Worm (Caenorhabditis elegans) whole organism, midembryonic: Measurements from ENCODE around the gene K09H11.6.

Source experiments
- T22C8.4 ChIP-seq: fragments of 200-800 bp; sonication (Bioruptor generic); IDR thresholded peaks from 2 replicates; pipeline ENCODE4 v1.3.6; 2022; ENCODE audit warnings: missing genetic modification characterization, missing compliant biosample characterization
- cog-1 ChIP-seq: sonication (generic microtip); optimal IDR thresholded peaks from 2 replicates; lab custom pipeline; 2016; ENCODE audit warnings: missing genetic modification characterization, missing compliant biosample characterization
- flt-1 ChIP-seq: fragments of 200-800 bp; sonication (Bioruptor generic); IDR thresholded peaks from 2 replicates; pipeline ENCODE4 v1.3.6; 2022; ENCODE audit warnings: missing genetic modification characterization, missing compliant biosample characterization
- klf-2 ChIP-seq: fragments of 200-800 bp; sonication (Bioruptor generic); conservative IDR thresholded peaks from 2 replicates; pipeline ENCODE4 v1.3.6; 2022; ENCODE audit warnings: missing genetic modification reagents, missing genetic modification characterization, missing compliant biosample characterization
- med-1 ChIP-seq: sonication (generic microtip); optimal IDR thresholded peaks from 2 replicates; lab custom pipeline; 2017; ENCODE audit warnings: missing genetic modification characterization, mild to moderate bottlenecking, missing compliant biosample characterization, antibody characterized with exemption, missing genetic modification reagents; ENCODE audit not compliant: insufficient read depth
- ref-1 ChIP-seq: fragments of 200-800 bp; sonication (Bioruptor generic); conservative IDR thresholded peaks from 2 replicates; pipeline ENCODE4 v1.3.6; 2022; ENCODE audit warnings: missing genetic modification reagents, missing genetic modification characterization, missing compliant biosample characterization
- tab-1 ChIP-seq: fragments of 200-800 bp; sonication (Bioruptor generic); IDR thresholded peaks from 2 replicates; pipeline ENCODE4 v1.3.6; 2022; ENCODE audit warnings: missing genetic modification characterization, missing compliant biosample characterization
- ztf-23 ChIP-seq: fragments of 200-800 bp; sonication (Bioruptor generic); IDR thresholded peaks from 2 replicates; pipeline ENCODE4 v1.3.6; 2022; ENCODE audit warnings: missing genetic modification reagents, missing genetic modification characterization, missing compliant biosample characterization
- ztf-29 ChIP-seq: fragments of 200-800 bp; sonication (Bioruptor generic); IDR thresholded peaks from 2 replicates; pipeline ENCODE4 v1.3.6; 2022; ENCODE audit warnings: missing genetic modification reagents, missing genetic modification characterization, missing compliant biosample characterization

Gene K09H11.6

ce11 chrV:5771627-5772026, 35.7 kb upstream of the K09H11.6 start, which contains the start of gene F44E7.3:
TSS of gene F44E7.3 (plus strand) at chrV:5771945.
- no peak for TF ChIP-seq tab-1 (GFP tag; lab: Robert Waterston, UW)
- no peak for TF ChIP-seq T22C8.4 (GFP tag; lab: Robert Waterston, UW)
- TF ChIP-seq ztf-29 (GFP tag; lab: Robert Waterston, UW): no peak
- no peak for TF ChIP-seq cog-1 (tag; lab: Kevin White, UChicago)
- no peak for TF ChIP-seq ref-1 (GFP tag; lab: Robert Waterston, UW)
- TF ChIP-seq klf-2 (GFP tag; lab: Robert Waterston, UW): no peak
- TF ChIP-seq ztf-23 (GFP tag; lab: Robert Waterston, UW): no peak

- TF ChIP-seq T22C8.4 (GFP tag; lab: Robert Waterston, UW) (no peak), flt-1 (no peak), med-1 (GFP tag; lab: Kevin White, UChicago) (no peak), cog-1 (tag; lab: Kevin White, UChicago) (no peak), ztf-29 (GFP tag; lab: Robert Waterston, UW) (no peak), ref-1 (GFP tag; lab: Robert Waterston, UW) (no peak), ztf-23 (GFP tag; lab: Robert Waterston, UW) (no peak), tab-1 (GFP tag; lab: Robert Waterston, UW) (no peak), klf-2 (GFP tag; lab: Robert Waterston, UW) (no peak)
Observed at ce11 chrV:5769999-5770398, 34.0 kb upstream of the K09H11.6 start.

ce11 chrV:5769500-5769899, 33.5 kb upstream of the K09H11.6 start:
- TF ChIP-seq med-1 (GFP tag; lab: Kevin White, UChicago): no peak
- no peak for TF ChIP-seq flt-1
- no peak for TF ChIP-seq tab-1 (GFP tag; lab: Robert Waterston, UW)
- TF ChIP-seq ztf-23 (GFP tag; lab: Robert Waterston, UW): no peak
- TF ChIP-seq ref-1 (GFP tag; lab: Robert Waterston, UW): no peak
- no peak for TF ChIP-seq ztf-29 (GFP tag; lab: Robert Waterston, UW)
- no peak for TF ChIP-seq T22C8.4 (GFP tag; lab: Robert Waterston, UW)
- no peak for TF ChIP-seq klf-2 (GFP tag; lab: Robert Waterston, UW)
- no peak for TF ChIP-seq cog-1 (tag; lab: Kevin White, UChicago)

- TF ChIP-seq ztf-23 (GFP tag; lab: Robert Waterston, UW) (no peak), ref-1 (GFP tag; lab: Robert Waterston, UW) (no peak), tab-1 (GFP tag; lab: Robert Waterston, UW) (no peak), cog-1 (tag; lab: Kevin White, UChicago) (no peak), med-1 (GFP tag; lab: Kevin White, UChicago) (no peak), flt-1 (no peak), T22C8.4 (GFP tag; lab: Robert Waterston, UW) (no peak), klf-2 (GFP tag; lab: Robert Waterston, UW) (no peak), ztf-29 (GFP tag; lab: Robert Waterston, UW) (no peak)
Observed at ce11 chrV:5768292-5768695, 32.3 kb upstream of the K09H11.6 start.

- TF ChIP-seq tab-1 (GFP tag; lab: Robert Waterston, UW) (no peak), flt-1 (no peak), ztf-29 (GFP tag; lab: Robert Waterston, UW) (no peak), klf-2 (GFP tag; lab: Robert Waterston, UW) (no peak), med-1 (GFP tag; lab: Kevin White, UChicago) (no peak), T22C8.4 (GFP tag; lab: Robert Waterston, UW) (no peak), ref-1 (GFP tag; lab: Robert Waterston, UW) (no peak), ztf-23 (GFP tag; lab: Robert Waterston, UW) (no peak), cog-1 (tag; lab: Kevin White, UChicago) (no peak)
Observed at ce11 chrV:5765081-5765480, 29.1 kb upstream of the K09H11.6 start, which contains the start of gene pgph-2. TSS of gene pgph-2 (plus strand) at chrV:5765127.

ce11 chrV:5763787-5764186, 27.8 kb upstream of the K09H11.6 start, which contains the start of gene pgph-3:
TSS of gene pgph-3 (minus strand) at chrV:5763846.
- no peak for TF ChIP-seq ztf-29 (GFP tag; lab: Robert Waterston, UW)
- TF ChIP-seq T22C8.4 (GFP tag; lab: Robert Waterston, UW): no peak
- TF ChIP-seq cog-1 (tag; lab: Kevin White, UChicago): no peak
- no peak for TF ChIP-seq ref-1 (GFP tag; lab: Robert Waterston, UW)
- no peak for TF ChIP-seq tab-1 (GFP tag; lab: Robert Waterston, UW)
- no peak for TF ChIP-seq flt-1
- no peak for TF ChIP-seq med-1 (GFP tag; lab: Kevin White, UChicago)
- no peak for TF ChIP-seq klf-2 (GFP tag; lab: Robert Waterston, UW)
- no peak for TF ChIP-seq ztf-23 (GFP tag; lab: Robert Waterston, UW)

ce11 chrV:5760132-5760531, 24.2 kb upstream of the K09H11.6 start, which contains the start of gene C53A3.1:
TSS of gene C53A3.1 (minus strand) at chrV:5760232.
- no peak for TF ChIP-seq ref-1 (GFP tag; lab: Robert Waterston, UW)
- TF ChIP-seq med-1 (GFP tag; lab: Kevin White, UChicago): no peak

ce11 chrV:5758780-5759179, 22.8 kb upstream of the K09H11.6 start, which contains the start of gene C53A3.4:
TSS of gene C53A3.4 (minus strand) at chrV:5758880.
- TF ChIP-seq flt-1: no peak
- no peak for TF ChIP-seq ztf-23 (GFP tag; lab: Robert Waterston, UW)
- no peak for TF ChIP-seq ref-1 (GFP tag; lab: Robert Waterston, UW)
- no peak for TF ChIP-seq klf-2 (GFP tag; lab: Robert Waterston, UW)
- no peak for TF ChIP-seq tab-1 (GFP tag; lab: Robert Waterston, UW)
- TF ChIP-seq med-1 (GFP tag; lab: Kevin White, UChicago): no peak
- TF ChIP-seq T22C8.4 (GFP tag; lab: Robert Waterston, UW): no peak
- no peak for TF ChIP-seq cog-1 (tag; lab: Kevin White, UChicago)
- no peak for TF ChIP-seq ztf-29 (GFP tag; lab: Robert Waterston, UW)

- TF ChIP-seq flt-1: no peak
- no peak for TF ChIP-seq ztf-29 (GFP tag; lab: Robert Waterston, UW)
- TF ChIP-seq cog-1 (tag; lab: Kevin White, UChicago): no peak
- TF ChIP-seq T22C8.4 (GFP tag; lab: Robert Waterston, UW): no peak
- no peak for TF ChIP-seq klf-2 (GFP tag; lab: Robert Waterston, UW)
- TF ChIP-seq tab-1 (GFP tag; lab: Robert Waterston, UW): no peak
- TF ChIP-seq med-1 (GFP tag; lab: Kevin White, UChicago): no peak
- TF ChIP-seq ztf-23 (GFP tag; lab: Robert Waterston, UW): no peak
- TF ChIP-seq ref-1 (GFP tag; lab: Robert Waterston, UW): no peak
Observed at ce11 chrV:5756193-5756592, 20.2 kb upstream of the K09H11.6 start, which contains the start of gene C53A3.3. TSS of gene C53A3.3 (plus strand) at chrV:5756493.
